Worm (Caenorhabditis elegans) whole organism, late embryonic: ENCODE data around the gene scc-3.

Experiments used
- C08G9.2 ChIP-seq: sonication (generic microtip); optimal IDR thresholded peaks from 2 replicates; lab custom pipeline; 2016; ENCODE audit warnings: mild to moderate bottlenecking, missing genetic modification characterization, moderate library complexity, missing compliant biosample characterization
- K02D7.2 ChIP-seq: sonication (generic microtip); optimal IDR thresholded peaks from 2 replicates; lab custom pipeline; 2017; ENCODE audit warnings: mild to moderate bottlenecking, missing genetic modification characterization, missing compliant biosample characterization
- K09A11.1 ChIP-seq: sonication (generic microtip); optimal IDR thresholded peaks from 2 replicates; lab custom pipeline; 2017; ENCODE audit warnings: antibody characterized with exemption, mild to moderate bottlenecking, missing genetic modification characterization, missing compliant biosample characterization; ENCODE audit not compliant: insufficient read depth
- T23F11.4 ChIP-seq: fragments of 200-800 bp; sonication (Bioruptor generic); optimal IDR thresholded peaks from 2 replicates; lab custom pipeline; 2018; ENCODE audit warnings: mild to moderate bottlenecking, missing genetic modification characterization, missing compliant biosample characterization
- Y22D7AL.16 ChIP-seq: sonication (generic microtip); optimal IDR thresholded peaks from 2 replicates; lab custom pipeline; 2016; ENCODE audit warnings: missing genetic modification characterization, missing compliant biosample characterization
- ceh-14 ChIP-seq: sonication (generic microtip); optimal IDR thresholded peaks from 2 replicates; lab custom pipeline; 2016; ENCODE audit warnings: missing genotype, missing genetic modification characterization, missing compliant biosample characterization
- ceh-18 ChIP-seq: sonication (generic microtip); optimal IDR thresholded peaks from 2 replicates; lab custom pipeline; 2016; ENCODE audit warnings: missing genetic modification characterization, missing compliant biosample characterization
- ceh-22 ChIP-seq: sonication (generic microtip); optimal IDR thresholded peaks from 2 replicates; lab custom pipeline; 2017; ENCODE audit warnings: missing biosample characterization, missing genetic modification characterization
- ceh-30 ChIP-seq: fragments of 150-350 bp; optimal IDR thresholded peaks from 2 replicates; lab custom pipeline; 2014; ENCODE audit warnings: missing biosample characterization, missing genetic modification characterization
- ceh-31 ChIP-seq: sonication (generic microtip); optimal IDR thresholded peaks from 2 replicates; lab custom pipeline; 2016; ENCODE audit warnings: missing genetic modification characterization, missing compliant biosample characterization
- ceh-34 ChIP-seq: sonication (generic microtip); optimal IDR thresholded peaks from 2 replicates; lab custom pipeline; 2016; ENCODE audit warnings: mild to moderate bottlenecking, missing genetic modification characterization, missing compliant biosample characterization
- ceh-45 ChIP-seq: fragments of 200-800 bp; sonication (Bioruptor generic); IDR thresholded peaks from 2 replicates; pipeline ENCODE4 v1.3.6; 2022; ENCODE audit warnings: missing genetic modification reagents, missing genetic modification characterization, missing compliant biosample characterization
- ceh-48 ChIP-seq: sonication (generic microtip); optimal IDR thresholded peaks from 2 replicates; lab custom pipeline; 2016; ENCODE audit warnings: missing genetic modification characterization, inconsistent platforms, missing compliant biosample characterization
- che-1 ChIP-seq: sonication (generic microtip); optimal IDR thresholded peaks from 2 replicates; lab custom pipeline; 2016; ENCODE audit warnings: mild to moderate bottlenecking, missing genetic modification characterization, missing compliant biosample characterization
- dve-1 ChIP-seq: sonication (generic microtip); optimal IDR thresholded peaks from 2 replicates; lab custom pipeline; 2017; ENCODE audit warnings: antibody characterized with exemption, mild to moderate bottlenecking, missing genetic modification characterization, missing compliant biosample characterization
- elt-2 ChIP-seq: sonication (generic microtip); optimal IDR thresholded peaks from 2 replicates; lab custom pipeline; 2016; ENCODE audit warnings: missing genetic modification reagents, missing genetic modification characterization, missing compliant biosample characterization
- elt-4 ChIP-seq: sonication (generic microtip); optimal IDR thresholded peaks from 2 replicates; lab custom pipeline; 2016; ENCODE audit warnings: missing genetic modification characterization, missing compliant biosample characterization
- ets-4 ChIP-seq: sonication (generic microtip); optimal IDR thresholded peaks from 2 replicates; lab custom pipeline; 2016; ENCODE audit warnings: missing genetic modification characterization, missing compliant biosample characterization
- eyg-1 ChIP-seq: sonication (generic microtip); optimal IDR thresholded peaks from 2 replicates; lab custom pipeline; 2016; ENCODE audit warnings: missing genotype, missing genetic modification characterization, missing compliant biosample characterization
- gmeb-2 ChIP-seq: sonication (generic microtip); optimal IDR thresholded peaks from 2 replicates; lab custom pipeline; 2016; ENCODE audit warnings: missing genetic modification characterization, inconsistent platforms, missing compliant biosample characterization
- hlh-13 ChIP-seq: fragments of 200-800 bp; sonication (Bioruptor generic); optimal IDR thresholded peaks from 2 replicates; lab custom pipeline; 2018; ENCODE audit warnings: mild to moderate bottlenecking, missing genetic modification characterization, missing compliant biosample characterization
- hlh-30 ChIP-seq: sonication (generic microtip); optimal IDR thresholded peaks from 2 replicates; lab custom pipeline; 2017; ENCODE audit warnings: antibody characterized with exemption, missing genetic modification characterization, missing compliant biosample characterization; ENCODE audit not compliant: insufficient read depth
- hlh-6 ChIP-seq: sonication (generic microtip); optimal IDR thresholded peaks from 2 replicates; lab custom pipeline; 2016; ENCODE audit warnings: missing genotype, missing genetic modification characterization, missing compliant biosample characterization
- hlh-8 ChIP-seq: sonication (generic microtip); optimal IDR thresholded peaks from 2 replicates; lab custom pipeline; 2016; ENCODE audit warnings: missing genotype, missing genetic modification characterization, missing compliant biosample characterization
- mec-3 ChIP-seq: sonication (generic microtip); optimal IDR thresholded peaks from 2 replicates; lab custom pipeline; 2016; ENCODE audit warnings: borderline replicate concordance, missing genetic modification characterization, missing compliant biosample characterization
- nfya-1 ChIP-seq: sonication (generic microtip); optimal IDR thresholded peaks from 2 replicates; lab custom pipeline; 2017; ENCODE audit warnings: missing genetic modification characterization, mild to moderate bottlenecking, missing compliant biosample characterization, antibody characterized with exemption, moderate library complexity
- nhr-11 ChIP-seq: fragments of 150-350 bp; optimal IDR thresholded peaks from 2 replicates; lab custom pipeline; 2014; ENCODE audit warnings: missing biosample characterization, missing genetic modification characterization
- nhr-232 ChIP-seq: sonication (generic microtip); optimal IDR thresholded peaks from 2 replicates; lab custom pipeline; 2016; ENCODE audit warnings: missing genetic modification characterization, missing compliant biosample characterization
- pag-3 ChIP-seq: sonication (generic microtip); optimal IDR thresholded peaks from 2 replicates; lab custom pipeline; 2016; ENCODE audit warnings: missing compliant biosample characterization, missing genetic modification characterization, borderline replicate concordance
- pat-9 ChIP-seq: fragments of 200-800 bp; sonication (Bioruptor generic); optimal IDR thresholded peaks from 2 replicates; lab custom pipeline; 2018; ENCODE audit warnings: mild to moderate bottlenecking, missing genetic modification characterization, moderate library complexity, missing compliant biosample characterization
- pax-1 ChIP-seq: fragments of 150-350 bp; optimal IDR thresholded peaks from 2 replicates; lab custom pipeline; 2014; ENCODE audit warnings: missing biosample characterization, missing genetic modification characterization
- pha-2 ChIP-seq: sonication (generic microtip); optimal IDR thresholded peaks from 2 replicates; lab custom pipeline; 2017; ENCODE audit warnings: mild to moderate bottlenecking, missing genetic modification characterization, missing compliant biosample characterization
- pros-1 ChIP-seq: fragments of 150-350 bp; optimal IDR thresholded peaks from 2 replicates; lab custom pipeline; 2014; ENCODE audit warnings: missing biosample characterization, missing genetic modification reagents, missing genetic modification characterization
- ref-2 ChIP-seq: sonication (generic microtip); optimal IDR thresholded peaks from 2 replicates; lab custom pipeline; 2016; ENCODE audit warnings: missing genetic modification characterization, missing compliant biosample characterization
- rnt-1 ChIP-seq: sonication (generic microtip); optimal IDR thresholded peaks from 2 replicates; lab custom pipeline; 2016; ENCODE audit warnings: missing genetic modification characterization, missing compliant biosample characterization
- sox-4 ChIP-seq: sonication (generic microtip); optimal IDR thresholded peaks from 2 replicates; lab custom pipeline; 2017; ENCODE audit warnings: mild to moderate bottlenecking, missing genetic modification characterization, inconsistent platforms, missing compliant biosample characterization
- syd-9 ChIP-seq: sonication (generic microtip); optimal IDR thresholded peaks from 2 replicates; lab custom pipeline; 2016; ENCODE audit warnings: mild to moderate bottlenecking, missing genetic modification characterization, moderate library complexity, missing compliant biosample characterization
- tbx-2 ChIP-seq: sonication (generic microtip); optimal IDR thresholded peaks from 2 replicates; lab custom pipeline; 2016; ENCODE audit warnings: missing genetic modification characterization, missing compliant biosample characterization
- tbx-7 ChIP-seq: sonication (generic microtip); optimal IDR thresholded peaks from 2 replicates; lab custom pipeline; 2016; ENCODE audit warnings: missing genotype, missing genetic modification characterization, missing compliant biosample characterization
- ttx-3 ChIP-seq: sonication (generic microtip); optimal IDR thresholded peaks from 2 replicates; lab custom pipeline; 2016; ENCODE audit warnings: missing genetic modification reagents, missing genetic modification characterization, missing compliant biosample characterization
- unc-42 ChIP-seq: sonication (generic microtip); optimal IDR thresholded peaks from 2 replicates; lab custom pipeline; 2016; ENCODE audit warnings: missing genotype, missing genetic modification characterization, missing compliant biosample characterization
- unc-86 ChIP-seq: sonication (generic microtip); optimal IDR thresholded peaks from 2 replicates; lab custom pipeline; 2016; ENCODE audit warnings: missing genetic modification characterization, missing compliant biosample characterization
- ztf-16 ChIP-seq: sonication (generic microtip); optimal IDR thresholded peaks from 2 replicates; lab custom pipeline; 2017; ENCODE audit warnings: missing genetic modification characterization, missing compliant biosample characterization

The scc-3 gene

DNA sequence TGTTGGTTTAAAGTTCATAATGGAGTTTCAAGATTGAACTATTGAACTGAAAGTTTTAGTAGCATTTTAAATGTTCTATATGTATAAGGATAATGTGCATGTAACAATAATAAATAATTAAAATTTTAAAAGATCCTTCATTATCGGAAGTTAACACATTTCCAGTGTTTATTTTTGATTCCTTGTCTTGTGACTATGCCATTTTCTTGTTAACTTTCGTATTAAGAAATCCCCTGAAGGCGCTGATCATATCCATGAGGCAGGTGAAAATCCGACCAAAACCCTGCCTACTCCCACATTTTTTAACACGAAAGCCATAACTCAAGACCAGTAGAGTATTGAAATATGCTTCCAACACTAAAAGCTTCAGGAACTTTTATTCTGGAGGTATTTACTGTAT, 44.0 kb upstream of the scc-3 start, which contains the start of gene R11D1.7 (continued):
- TF ChIP-seq ets-4 (tag; lab: Kevin White, UChicago) = no peak

DNA sequence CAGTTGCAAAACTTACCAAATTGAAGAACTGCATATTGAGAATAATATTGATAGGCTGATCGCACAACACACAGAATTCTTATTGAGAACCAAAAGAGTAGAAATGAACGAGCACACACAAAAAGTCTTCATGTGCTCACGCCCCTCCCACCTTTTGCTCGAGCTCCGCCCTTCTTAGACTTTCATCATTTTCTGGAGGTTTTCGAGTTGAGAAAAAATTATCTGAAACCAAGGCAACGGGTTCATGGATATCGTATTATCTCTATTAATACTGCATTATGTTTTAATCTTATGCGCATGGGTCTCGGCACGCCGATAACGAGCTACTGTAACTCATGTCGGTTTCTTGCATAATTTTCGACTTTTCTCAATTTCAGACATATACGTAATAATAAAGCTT, 37.9 kb upstream of the scc-3 start, which contains the start of gene R11D1.12:
R11D1.12 (minus strand) TSS at position 101 of the 400 bp plus-strand sequence.
- TF ChIP-seq ceh-34 (tag; lab: Kevin White, UChicago) (no peak), elt-2 (tag; lab: Kevin White, UChicago) (no peak), hlh-30 (no peak), pha-2 (tag; lab: Kevin White, UChicago) (no peak), hlh-8 (tag; lab: Kevin White, UChicago) (no peak), ets-4 (tag; lab: Kevin White, UChicago) (no peak), syd-9 (tag; lab: Kevin White, UChicago) (no peak), Y22D7AL.16 (tag; lab: Kevin White, UChicago) (no peak), nhr-232 (tag; lab: Kevin White, UChicago) (no peak), K02D7.2 (tag; lab: Kevin White, UChicago) (no peak), pros-1 (tag; lab: Kevin White, UChicago) (no peak), eyg-1 (tag; lab: Kevin White, UChicago) (no peak), ttx-3 (tag; lab: Kevin White, UChicago) (no peak), T23F11.4 (GFP tag; lab: Kevin White, UChicago) (no peak)

DNA sequence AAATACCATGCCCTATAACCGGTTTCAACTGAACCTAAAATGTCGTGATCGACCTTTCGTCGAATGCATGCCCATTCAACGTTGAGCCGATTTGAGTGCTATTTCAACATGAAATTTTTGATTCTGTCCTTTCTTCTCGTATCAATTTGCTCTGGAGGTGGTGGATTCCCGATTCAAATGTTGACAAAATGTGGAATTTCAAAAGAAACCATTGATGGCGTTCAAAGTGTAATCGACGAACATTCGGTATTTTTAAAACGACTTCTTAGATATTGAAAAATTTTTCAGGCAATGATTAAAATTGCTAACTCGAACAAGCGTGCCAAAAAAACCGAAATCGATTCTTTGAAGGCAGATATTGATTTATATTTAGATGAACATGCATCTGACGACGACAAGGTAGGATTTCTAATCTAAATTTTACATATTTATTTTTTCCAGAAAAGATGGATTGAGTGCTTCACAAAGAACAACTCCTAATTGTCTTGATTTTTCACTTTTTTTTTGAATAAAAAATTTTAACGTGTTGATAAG, 36.6 kb upstream of the scc-3 start, which contains the start of gene R11D1.13:
R11D1.13 (plus strand) TSS at position 51 of the 534 bp plus-strand sequence.
- no peak for TF ChIP-seq hlh-8 (tag; lab: Kevin White, UChicago)
- no peak for TF ChIP-seq nhr-11 (tag; lab: Kevin White, UChicago)
- TF ChIP-seq che-1 (tag; lab: Kevin White, UChicago) = no peak
- TF ChIP-seq eyg-1 (tag; lab: Kevin White, UChicago) = no peak
- TF ChIP-seq sox-4 (tag; lab: Kevin White, UChicago) = no peak
- no peak for TF ChIP-seq ceh-22
- no peak for TF ChIP-seq ceh-18 (tag; lab: Kevin White, UChicago)
- no peak for TF ChIP-seq T23F11.4 (GFP tag; lab: Kevin White, UChicago)

DNA sequence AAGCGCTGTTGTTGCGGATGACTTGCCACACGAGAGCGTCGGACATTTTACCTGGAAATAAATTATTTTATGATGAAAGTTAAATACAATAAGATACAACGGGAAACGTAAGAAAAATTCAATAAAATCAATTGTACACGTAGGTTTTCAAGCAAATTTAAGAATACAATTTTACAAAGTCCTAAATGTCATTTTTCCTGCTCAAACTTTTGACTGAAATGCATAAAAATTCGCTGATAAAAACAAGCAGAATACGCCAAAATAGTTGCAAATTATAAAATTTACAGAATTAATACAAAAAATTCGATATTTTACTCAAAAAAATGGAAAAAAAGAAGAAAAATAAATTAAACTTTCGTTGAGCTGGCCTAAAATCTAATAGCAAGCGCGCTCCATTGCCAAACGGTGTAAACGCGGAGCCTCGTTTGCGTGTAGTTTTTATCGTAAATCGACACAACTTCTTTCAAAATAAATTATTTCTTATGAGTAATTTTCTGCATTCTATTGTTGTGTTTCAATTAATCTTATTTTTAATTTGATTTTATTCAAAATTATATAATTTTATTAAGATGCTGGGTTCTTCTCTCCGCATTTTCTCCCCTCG, 35.6 kb upstream of the scc-3 start, which contains the start of the genes rpl-28 and mrpl-49:
rpl-28 (minus strand) TSS at position 51 of the 604 bp plus-strand sequence.
mrpl-49 (plus strand) TSS at position 570 of the 604 bp plus-strand sequence.
- TF ChIP-seq ceh-18 (tag; lab: Kevin White, UChicago) = peak; percentile 17
- no peak for TF ChIP-seq ceh-30 (tag; lab: Kevin White, UChicago)
- no peak for TF ChIP-seq pax-1 (tag; lab: Kevin White, UChicago)
- no peak for TF ChIP-seq C08G9.2 (tag; lab: Kevin White, UChicago)
- TF ChIP-seq mec-3 (tag; lab: Kevin White, UChicago) = no peak
- no peak for TF ChIP-seq tbx-7 (tag; lab: Kevin White, UChicago)
- peak; percentile 3 for TF ChIP-seq ceh-14 (tag; lab: Kevin White, UChicago)
- TF ChIP-seq hlh-6 = no peak
- no peak for TF ChIP-seq ztf-16 (tag; lab: Kevin White, UChicago)
- peak; percentile 16 for TF ChIP-seq ceh-34 (tag; lab: Kevin White, UChicago)
- no peak for TF ChIP-seq pha-2 (tag; lab: Kevin White, UChicago)
- TF ChIP-seq ref-2 (tag; lab: Kevin White, UChicago) = no peak
- no peak for TF ChIP-seq pag-3 (tag; lab: Kevin White, UChicago)
- TF ChIP-seq unc-86 = peak; percentile 4
- TF ChIP-seq ceh-31 = peak; percentile 58
- no peak for TF ChIP-seq gmeb-2 (tag; lab: Kevin White, UChicago)
- TF ChIP-seq elt-4 (tag; lab: Kevin White, UChicago) = no peak
- no peak for TF ChIP-seq pat-9 (tag; lab: Kevin White, UChicago)
- no peak for TF ChIP-seq ceh-45
- peak; percentile 76 for TF ChIP-seq nfya-1 (tag; lab: Kevin White, UChicago)
- TF ChIP-seq hlh-8 (tag; lab: Kevin White, UChicago) = no peak
- TF ChIP-seq rnt-1 (tag; lab: Kevin White, UChicago) = no peak
- TF ChIP-seq dve-1 = peak; percentile 63
- peak; percentile 5 for TF ChIP-seq ttx-3 (tag; lab: Kevin White, UChicago)
- TF ChIP-seq elt-2 (tag; lab: Kevin White, UChicago) = peak; percentile 36
- no peak for TF ChIP-seq hlh-13
- no peak for TF ChIP-seq ceh-22
- no peak for TF ChIP-seq ceh-48 (tag; lab: Kevin White, UChicago)
- TF ChIP-seq eyg-1 (tag; lab: Kevin White, UChicago) = no peak
- TF ChIP-seq nhr-232 (tag; lab: Kevin White, UChicago) = no peak
- TF ChIP-seq K09A11.1 (tag; lab: Kevin White, UChicago) = no peak
- TF ChIP-seq tbx-2 (tag; lab: Kevin White, UChicago) = peak; percentile 16
- TF ChIP-seq unc-42 (tag; lab: Kevin White, UChicago) = peak; percentile 84
